Worm (Caenorhabditis elegans): ENCODE results near the gene ins-7.

DNA sequence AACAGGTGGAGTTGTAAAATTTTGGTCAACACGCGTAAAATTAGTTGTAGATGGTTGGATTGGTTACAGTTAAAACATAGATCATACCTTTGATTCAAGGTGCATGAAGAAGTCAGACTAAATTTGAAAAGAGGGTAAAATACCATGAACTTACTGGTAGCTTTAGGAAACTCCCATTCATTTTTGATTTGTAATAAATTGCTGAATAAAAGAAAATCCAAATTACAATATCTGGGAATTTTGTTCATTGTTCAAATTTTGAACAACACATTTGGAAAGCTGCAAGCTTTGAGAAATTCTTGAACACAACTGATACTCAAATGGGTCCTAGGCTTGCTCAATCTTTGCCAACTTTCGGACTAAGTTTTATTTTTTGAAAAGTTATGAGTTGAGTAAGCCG lies 4.6 kb downstream of the ins-7 start:
- TF ChIP-seq flt-1 (GFP tag; IDR thresholded peaks at IDR 0.05) (no peak), klf-2 (GFP tag; conservative IDR thresholded peaks at IDR 0.05) (no peak), tab-1 (GFP tag; IDR thresholded peaks at IDR 0.05) (no peak), ref-1 (GFP tag; conservative IDR thresholded peaks at IDR 0.05) (no peak)
